Fruit fly (Drosophila melanogaster) whole organism, embryonic: ENCODE results near the gene CG9672.

Source experiments
- Adf1 ChIP-seq: fragments of 200-800 bp; sonication (Bioruptor generic); IDR thresholded peaks from 2 replicates; pipeline ENCODE4 v1.3.6; 2022; ENCODE audit warnings: missing biosample characterization, missing genetic modification characterization
- Atf6 ChIP-seq: fragments of 200-800 bp; sonication (Bioruptor generic); IDR thresholded peaks from 2 replicates; pipeline ENCODE4 v1.3.6; 2022; ENCODE audit warnings: missing biosample characterization, missing genetic modification characterization
- BEAF-32 ChIP-seq: fragments of 200-800 bp; sonication (Bioruptor generic); optimal IDR thresholded peaks from 3 replicates; lab custom pipeline; 2017; ENCODE audit warnings: missing biosample characterization, missing genetic modification characterization, mild to moderate bottlenecking, moderate library complexity, missing genetic modification reagents
- Blimp-1 ChIP-seq: fragments of 200-800 bp; sonication (Bioruptor generic); optimal IDR thresholded peaks from 3 replicates; lab custom pipeline; 2018; ENCODE audit warnings: missing biosample characterization, missing genetic modification characterization, mild to moderate bottlenecking, moderate library complexity, missing genetic modification reagents
- CG10274 ChIP-seq: fragments of 200-800 bp; sonication (Bioruptor generic); optimal IDR thresholded peaks from 3 replicates; lab custom pipeline; 2017; ENCODE audit warnings: missing biosample characterization, mild to moderate bottlenecking, missing genetic modification characterization
- CG11456 ChIP-seq: fragments of 200-800 bp; sonication (Bioruptor generic); IDR thresholded peaks from 3 replicates; pipeline ENCODE4 v1.3.6; 2022; ENCODE audit warnings: missing biosample characterization, missing genetic modification characterization
- CG13296 ChIP-seq: fragments of 200-800 bp; sonication (Bioruptor generic); optimal IDR thresholded peaks from 3 replicates; lab custom pipeline; 2018; ENCODE audit warnings: missing biosample characterization, mild to moderate bottlenecking, missing genetic modification characterization
- CG14667 ChIP-seq: fragments of 200-800 bp; sonication (Bioruptor generic); IDR thresholded peaks from 2 replicates; pipeline ENCODE4 v1.3.6; 2022; ENCODE audit warnings: missing biosample characterization, missing genetic modification characterization
- CG17385 ChIP-seq: fragments of 200-800 bp; sonication (Bioruptor generic); optimal IDR thresholded peaks from 3 replicates; lab custom pipeline; 2018; ENCODE audit warnings: missing biosample characterization, mild to moderate bottlenecking, missing genetic modification characterization
- CG2202 ChIP-seq: fragments of 200-800 bp; sonication (Bioruptor generic); optimal IDR thresholded peaks from 2 replicates; lab custom pipeline; 2018; ENCODE audit warnings: missing biosample characterization, mild to moderate bottlenecking, missing genetic modification characterization
- CG32532 ChIP-seq: fragments of 200-800 bp; sonication (Bioruptor generic); IDR thresholded peaks from 2 replicates; pipeline ENCODE4 v1.3.6; 2022; ENCODE audit warnings: missing biosample characterization, missing genetic modification characterization
- CG34376 ChIP-seq: fragments of 200-800 bp; sonication (Bioruptor generic); optimal IDR thresholded peaks from 2 replicates; lab custom pipeline; 2018; ENCODE audit warnings: missing biosample characterization, mild to moderate bottlenecking, missing genetic modification characterization
- CG3995 ChIP-seq: fragments of 200-800 bp; sonication (Bioruptor generic); optimal IDR thresholded peaks from 3 replicates; lab custom pipeline; 2016; ENCODE audit warnings: missing biosample characterization, missing genetic modification characterization
- CG42726 ChIP-seq: fragments of 200-800 bp; sonication (Bioruptor generic); IDR thresholded peaks from 2 replicates; pipeline ENCODE4 v1.3.6; 2022; ENCODE audit warnings: missing biosample characterization, missing genetic modification characterization; ENCODE audit not compliant: partially characterized antibody
- CG6175 ChIP-seq: fragments of 200-800 bp; sonication (Bioruptor generic); IDR thresholded peaks from 3 replicates; pipeline ENCODE4 v1.3.6; 2022; ENCODE audit warnings: missing biosample characterization, missing genetic modification characterization
- CG6854 ChIP-seq: fragments of 200-800 bp; sonication (Bioruptor generic); optimal IDR thresholded peaks from 3 replicates; lab custom pipeline; 2017; ENCODE audit warnings: missing biosample characterization, mild to moderate bottlenecking, missing genetic modification characterization
- CG7372 ChIP-seq: fragments of 200-800 bp; sonication (Bioruptor generic); IDR thresholded peaks from 2 replicates; pipeline ENCODE4 v1.3.6; 2022; ENCODE audit warnings: missing biosample characterization, missing genetic modification characterization
- CG7839 ChIP-seq: fragments of 200-800 bp; sonication (Bioruptor generic); optimal IDR thresholded peaks from 3 replicates; lab custom pipeline; 2018; ENCODE audit warnings: missing biosample characterization, mild to moderate bottlenecking, missing genetic modification characterization, moderate library complexity
- CG9437 ChIP-seq: fragments of 200-800 bp; sonication (Bioruptor generic); optimal IDR thresholded peaks from 2 replicates; lab custom pipeline; 2018; ENCODE audit warnings: missing biosample characterization, mild to moderate bottlenecking, missing genetic modification characterization
- Dip2 ChIP-seq: fragments of 200-800 bp; sonication (Bioruptor generic); IDR thresholded peaks from 2 replicates; pipeline ENCODE4 v1.3.6; 2022; ENCODE audit warnings: missing biosample characterization, missing genetic modification characterization
- Eip74EF ChIP-seq, 2 experiments: fragments of 200-800 bp in 1 of 2; fragments of >200 bp in 1 of 2; sonication (Bioruptor generic) in 1 of 2; optimal IDR thresholded peaks; 2 replicates each; lab custom pipeline; 2017 to 2019; ENCODE audit warnings: missing biosample characterization in 2 of 2, missing genetic modification characterization in 2 of 2, mild to moderate bottlenecking in 1 of 2, moderate library complexity in 1 of 2
- Elba2 ChIP-seq: fragments of 200-800 bp; sonication (Bioruptor generic); optimal IDR thresholded peaks from 3 replicates; lab custom pipeline; 2016; ENCODE audit warnings: missing biosample characterization, missing genetic modification characterization
- Hmx ChIP-seq: fragments of 200-800 bp; sonication (Bioruptor generic); optimal IDR thresholded peaks from 2 replicates; lab custom pipeline; 2016; ENCODE audit warnings: missing biosample characterization, missing genetic modification characterization
- Hr3 ChIP-seq: fragments of 200-800 bp; sonication (Bioruptor generic); optimal IDR thresholded peaks from 3 replicates; lab custom pipeline; 2016; ENCODE audit warnings: missing biosample characterization, missing genetic modification characterization
- Hr78 ChIP-seq, 2 experiments: fragments of 200-800 bp in 1 of 2; fragments of >200 bp in 1 of 2; sonication (Bioruptor generic) in 1 of 2; optimal IDR thresholded peaks; 2 replicates each; lab custom pipeline; 2017 to 2019; ENCODE audit warnings: missing biosample characterization in 2 of 2, missing genetic modification characterization in 2 of 2, mild to moderate bottlenecking in 1 of 2, moderate library complexity in 1 of 2
- Lpt ChIP-seq: fragments of >200 bp; optimal IDR thresholded peaks from 2 replicates; lab custom pipeline; 2018; ENCODE audit warnings: missing biosample characterization, missing genetic modification characterization
- Max ChIP-seq: fragments of 200-800 bp; sonication (Bioruptor generic); optimal IDR thresholded peaks from 2 replicates; lab custom pipeline; 2016; ENCODE audit warnings: missing biosample characterization, mild to moderate bottlenecking, missing genetic modification characterization
- NC2α ChIP-seq: fragments of 200-800 bp; sonication (Bioruptor generic); optimal IDR thresholded peaks from 2 replicates; lab custom pipeline; 2016; ENCODE audit warnings: missing biosample characterization, missing genetic modification characterization
- Nf-YB ChIP-seq: fragments of 200-800 bp; sonication (Bioruptor generic); optimal IDR thresholded peaks from 3 replicates; lab custom pipeline; 2019; ENCODE audit warnings: missing biosample characterization, mild to moderate bottlenecking, missing genetic modification characterization, moderate library complexity
- Six4 ChIP-seq: fragments of 200-800 bp; sonication (Bioruptor generic); optimal IDR thresholded peaks from 2 replicates; lab custom pipeline; 2016; ENCODE audit warnings: missing biosample characterization, missing genetic modification characterization
- Tbp ChIP-seq: fragments of >200 bp; optimal IDR thresholded peaks from 2 replicates; lab custom pipeline; 2018; ENCODE audit warnings: missing biosample characterization, missing genetic modification characterization
- Xbp1 ChIP-seq: fragments of 200-800 bp; sonication (Bioruptor generic); optimal IDR thresholded peaks from 3 replicates; lab custom pipeline; 2016; ENCODE audit warnings: missing biosample characterization, mild to moderate bottlenecking, missing genetic modification characterization
- aop ChIP-seq: fragments of 200-800 bp; sonication (Bioruptor generic); IDR thresholded peaks from 2 replicates; pipeline ENCODE4 v1.3.6; 2022; ENCODE audit warnings: missing biosample characterization, missing genetic modification characterization
- ase ChIP-seq: fragments of 200-800 bp; sonication (Bioruptor generic); IDR thresholded peaks from 3 replicates; pipeline ENCODE4 v1.3.6; 2022; ENCODE audit warnings: missing biosample characterization, missing genetic modification characterization
- gcm ChIP-seq: fragments of 200-800 bp; sonication (Bioruptor generic); optimal IDR thresholded peaks from 2 replicates; lab custom pipeline; 2019; ENCODE audit warnings: missing biosample characterization, mild to moderate bottlenecking, missing genetic modification characterization, moderate library complexity
- gem ChIP-seq: fragments of 200-800 bp; sonication (Bioruptor generic); optimal IDR thresholded peaks from 2 replicates; lab custom pipeline; 2019; ENCODE audit warnings: missing biosample characterization, mild to moderate bottlenecking, missing genetic modification characterization, moderate library complexity
- grn ChIP-seq: fragments of 200-800 bp; sonication (Bioruptor generic); optimal IDR thresholded peaks from 3 replicates; lab custom pipeline; 2017; ENCODE audit warnings: missing biosample characterization, missing genetic modification characterization
- ham ChIP-seq: fragments of 200-800 bp; sonication (Bioruptor generic); IDR thresholded peaks from 2 replicates; pipeline ENCODE4 v1.3.6; 2022; ENCODE audit warnings: missing biosample characterization, missing genetic modification characterization
- hkb ChIP-seq, 2 experiments: fragments of 200-800 bp in 1 of 2; fragments of >200 bp in 1 of 2; sonication (Bioruptor generic) in 1 of 2; IDR thresholded peaks in 1 of 2; optimal IDR thresholded peaks in 1 of 2; 2 replicates each; pipeline versions ENCODE4 v1.3.6 to Lab custom; 2017 to 2022; ENCODE audit warnings: missing biosample characterization in 1 of 2, missing genetic modification characterization in 1 of 2
- jing ChIP-seq: fragments of 200-800 bp; sonication (Bioruptor generic); optimal IDR thresholded peaks from 2 replicates; lab custom pipeline; 2018; ENCODE audit warnings: missing biosample characterization, mild to moderate bottlenecking, missing genetic modification characterization
- onecut ChIP-seq: fragments of 200-800 bp; sonication (Bioruptor generic); IDR thresholded peaks from 2 replicates; pipeline ENCODE4 v1.3.6; 2022; ENCODE audit warnings: missing biosample characterization, missing genetic modification characterization
- sim ChIP-seq: fragments of 200-800 bp; sonication (Bioruptor generic); IDR thresholded peaks from 2 replicates; pipeline ENCODE4 v1.3.6; 2022; ENCODE audit warnings: missing biosample characterization, missing genetic modification characterization
- slbo ChIP-seq: fragments of 200-800 bp; sonication (Bioruptor generic); IDR thresholded peaks from 2 replicates; pipeline ENCODE4 v1.3.6; 2022; ENCODE audit warnings: missing biosample characterization, missing genetic modification characterization
- sqz ChIP-seq: fragments of 200-800 bp; sonication (Bioruptor generic); optimal IDR thresholded peaks from 3 replicates; lab custom pipeline; 2018; ENCODE audit warnings: missing biosample characterization, mild to moderate bottlenecking, missing genetic modification characterization
- stc ChIP-seq: fragments of 200-800 bp; sonication (Bioruptor generic); IDR thresholded peaks from 2 replicates; pipeline ENCODE4 v1.3.6; 2022; ENCODE audit warnings: missing biosample characterization, missing genetic modification characterization
- toy ChIP-seq: fragments of 200-800 bp; sonication (Bioruptor generic); IDR thresholded peaks from 2 replicates; pipeline ENCODE4 v1.3.6; 2022; ENCODE audit warnings: missing biosample characterization, missing genetic modification characterization
- trh ChIP-seq: fragments of 200-800 bp; sonication (Bioruptor generic); optimal IDR thresholded peaks from 2 replicates; lab custom pipeline; 2016; ENCODE audit warnings: missing biosample characterization, missing genetic modification characterization
- ttk ChIP-seq: fragments of 200-800 bp; sonication (Bioruptor generic); IDR thresholded peaks from 2 replicates; pipeline ENCODE4 v2.1.2; 2022; ENCODE audit warnings: missing biosample characterization, missing genetic modification characterization
- twi ChIP-seq: fragments of 200-800 bp; optimal IDR thresholded peaks from 2 replicates; lab custom pipeline; 2019; ENCODE audit warnings: missing biosample characterization, mild to moderate bottlenecking, missing genetic modification characterization, moderate library complexity
- vfl ChIP-seq: fragments of 200-800 bp; sonication (Bioruptor generic); optimal IDR thresholded peaks from 2 replicates; lab custom pipeline; 2016; ENCODE audit warnings: missing biosample characterization, missing genetic modification characterization
- z ChIP-seq: fragments of 200-800 bp; sonication (Bioruptor generic); IDR thresholded peaks from 3 replicates; pipeline ENCODE4 v1.3.6; 2022; ENCODE audit warnings: missing biosample characterization, missing genetic modification characterization

CG9672 gene

DNA sequence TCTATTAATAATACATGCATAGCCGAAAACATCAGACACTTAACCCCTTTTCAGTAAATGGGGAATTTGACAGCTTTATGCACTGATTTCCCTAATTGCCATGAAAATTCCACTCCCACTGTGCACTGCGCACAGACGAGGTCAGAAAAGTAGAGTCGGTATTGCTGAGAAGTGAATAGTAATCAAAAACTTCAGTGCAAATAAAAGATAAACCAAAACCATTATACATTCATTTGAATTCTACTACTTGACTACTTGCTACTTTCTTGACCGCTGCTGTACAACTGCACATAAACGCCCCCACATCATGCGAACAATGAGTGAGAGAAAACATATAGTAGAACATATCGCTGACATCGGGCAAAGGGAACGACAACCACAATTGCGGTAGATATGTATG is 15.2 kb downstream of the CG9672 start (continued):
- TF ChIP-seq Eip74EF (GFP tag; optimal IDR thresholded peaks at IDR 0.05; lab: Kevin White, UChicago) = peak in 1 of 2 experiments; percentile 84
- peak; percentile 78 for TF ChIP-seq Hr3 (GFP tag; lab: Kevin White, UChicago)
- TF ChIP-seq NC2α = peak; percentile 68
- TF ChIP-seq CG6175 (GFP tag; lab: Robert Waterston, UW) = no peak
- peak; percentile 78 for TF ChIP-seq CG2202 (tag; lab: Kevin White, UChicago)
- peak; percentile 47 for TF ChIP-seq CG10274 (GFP tag; lab: Kevin White, UChicago)
- TF ChIP-seq CG13296 (GFP tag; lab: Kevin White, UChicago) = peak; percentile 61
- TF ChIP-seq vfl (GFP tag; lab: Kevin White, UChicago) = peak; percentile 32
- TF ChIP-seq twi (tag; lab: Kevin White, UChicago) = peak; percentile 68
- no peak for TF ChIP-seq Tbp (GFP tag; lab: Kevin White, UChicago)
- peak; percentile 56 for TF ChIP-seq sqz (GFP tag; lab: Kevin White, UChicago)
- peak; percentile 89 for TF ChIP-seq CG7839 (tag; lab: Kevin White, UChicago)
- TF ChIP-seq CG9437 (GFP tag; lab: Kevin White, UChicago) = peak; percentile 61
- TF ChIP-seq Hmx (GFP tag; lab: Kevin White, UChicago) = no peak
- TF ChIP-seq ham = no peak
- peak; percentile 56 for TF ChIP-seq Max (GFP tag; lab: Kevin White, UChicago)
- TF ChIP-seq CG34376 (GFP tag; lab: Kevin White, UChicago) = no peak
- TF ChIP-seq jing = peak; percentile 89
- peak; percentile 82 for TF ChIP-seq Six4 (GFP tag; lab: Kevin White, UChicago)
- TF ChIP-seq CG17385 (GFP tag; lab: Kevin White, UChicago) = peak; percentile 83
- TF ChIP-seq gem (tag; lab: Kevin White, UChicago) = peak; percentile 88
- TF ChIP-seq sim (GFP tag; lab: Robert Waterston, UW) = peak; percentile 79
- TF ChIP-seq Atf6 = peak; percentile 66; the same call in 1 of the 2 replicates
- TF ChIP-seq CG32532 = peak; percentile 85
- TF ChIP-seq Xbp1 = peak; percentile 90
- TF ChIP-seq Adf1 = no peak; the same call in 1 of the 2 replicates
- peak; percentile 82 for TF ChIP-seq Blimp-1 (GFP tag; lab: Kevin White, UChicago)
- TF ChIP-seq Hr78 (GFP tag; optimal IDR thresholded peaks at IDR 0.05; lab: Kevin White, UChicago) = peak in 1 of 2 experiments; percentile 65
- peak; percentile 80 for TF ChIP-seq aop (GFP tag; lab: Robert Waterston, UW)
- peak; percentile 9 for TF ChIP-seq grn
- TF ChIP-seq slbo (GFP tag; lab: Robert Waterston, UW) = peak; percentile 82
- peak; percentile 87 for TF ChIP-seq stc (GFP tag; lab: Robert Waterston, UW)
- no peak for TF ChIP-seq CG42726 (GFP tag; lab: Robert Waterston, UW)
- no peak for TF ChIP-seq Elba2 (GFP tag; lab: Kevin White, UChicago)
- peak; percentile 84 for TF ChIP-seq gcm (GFP tag; lab: Kevin White, UChicago)
- no peak for TF ChIP-seq Lpt
- peak; percentile 58 for TF ChIP-seq trh
- TF ChIP-seq z (GFP tag; lab: Robert Waterston, UW) = peak; percentile 69; the same call in 2 of the 3 replicates
- TF ChIP-seq CG7372 (GFP tag; lab: Robert Waterston, UW) = peak; percentile 74; the same call in 1 of the 2 replicates
- peak; percentile 84 for TF ChIP-seq onecut (GFP tag; lab: Robert Waterston, UW)
- TF ChIP-seq ttk (GFP tag; lab: Robert Waterston, UW) = peak; percentile 90
- no peak for TF ChIP-seq hkb (optimal IDR thresholded peaks at IDR 0.05; lab: Kevin White, UChicago)
- TF ChIP-seq hkb (GFP tag; IDR thresholded peaks at IDR 0.05; lab: Robert Waterston, UW) = peak; percentile 91
- TF ChIP-seq CG14667 (GFP tag; lab: Robert Waterston, UW) = peak; percentile 84
- TF ChIP-seq BEAF-32 (GFP tag; lab: Kevin White, UChicago) = no peak
- peak; percentile 18 for TF ChIP-seq CG6854 (GFP tag; lab: Kevin White, UChicago)
- 0 out of 2 replicates have a peak, but pooled peaks have one; percentile 36 for TF ChIP-seq toy
- peak; percentile 79; the same call in 2 of the 3 replicates for TF ChIP-seq ase (GFP tag; lab: Robert Waterston, UW)
- no peak for TF ChIP-seq CG3995
- peak; percentile 83 for TF ChIP-seq CG11456 (GFP tag; lab: Robert Waterston, UW)
- no peak for TF ChIP-seq Dip2
- TF ChIP-seq Nf-YB (GFP tag; lab: Kevin White, UChicago) = peak; percentile 63
